Fruit fly (Drosophila melanogaster) whole organism, embryonic: ENCODE results near the gene TotZ.
A peak's percentile ranks its signal among the peaks of the same experiment; 100 is the strongest.

ENCODE experiments used
- B-H1 ChIP-seq: fragments of 200-800 bp; sonication (Bioruptor generic); IDR thresholded peaks from 3 replicates; pipeline ENCODE4 v1.3.6; 2022; ENCODE audit warnings: missing biosample characterization, missing genetic modification characterization
- Bdp1 ChIP-seq: fragments of 200-800 bp; sonication (Bioruptor generic); optimal IDR thresholded peaks from 3 replicates; lab custom pipeline; 2016; ENCODE audit warnings: missing biosample characterization, missing genetic modification characterization
- CG10267 ChIP-seq: fragments of 200-800 bp; sonication (Bioruptor generic); optimal IDR thresholded peaks from 2 replicates; lab custom pipeline; 2018; ENCODE audit warnings: missing biosample characterization, mild to moderate bottlenecking, missing genetic modification characterization, moderate library complexity
- CG10274 ChIP-seq: fragments of 200-800 bp; sonication (Bioruptor generic); optimal IDR thresholded peaks from 3 replicates; lab custom pipeline; 2017; ENCODE audit warnings: missing biosample characterization, mild to moderate bottlenecking, missing genetic modification characterization
- CG10959 ChIP-seq: fragments of 200-800 bp; sonication (Bioruptor generic); IDR thresholded peaks from 2 replicates; pipeline ENCODE4 v1.3.6; 2022; ENCODE audit warnings: missing biosample characterization, missing genetic modification characterization
- CG11247 ChIP-seq: fragments of 200-800 bp; sonication (Bioruptor generic); IDR thresholded peaks from 2 replicates; pipeline ENCODE4 v1.3.6; 2022; ENCODE audit warnings: missing biosample characterization, missing genetic modification characterization
- CG11398 ChIP-seq: fragments of 200-800 bp; sonication (Bioruptor generic); optimal IDR thresholded peaks from 2 replicates; lab custom pipeline; 2016; ENCODE audit warnings: missing biosample characterization, missing genetic modification characterization
- CG11504 ChIP-seq: fragments of 200-800 bp; sonication (Bioruptor generic); optimal IDR thresholded peaks from 3 replicates; lab custom pipeline; 2019; ENCODE audit warnings: missing biosample characterization, mild to moderate bottlenecking, missing genetic modification characterization, moderate library complexity
- CG12236 ChIP-seq: fragments of 200-800 bp; sonication (Bioruptor generic); optimal IDR thresholded peaks from 2 replicates; lab custom pipeline; 2016; ENCODE audit warnings: missing biosample characterization, missing genetic modification characterization
- CG12391 ChIP-seq: fragments of 200-800 bp; sonication (Bioruptor generic); optimal IDR thresholded peaks from 3 replicates; lab custom pipeline; 2018; ENCODE audit warnings: missing biosample characterization, mild to moderate bottlenecking, missing genetic modification characterization, moderate library complexity
- CG13296 ChIP-seq: fragments of 200-800 bp; sonication (Bioruptor generic); optimal IDR thresholded peaks from 3 replicates; lab custom pipeline; 2018; ENCODE audit warnings: missing biosample characterization, mild to moderate bottlenecking, missing genetic modification characterization
- CG13894 ChIP-seq: fragments of 200-800 bp; sonication (Bioruptor generic); optimal IDR thresholded peaks from 3 replicates; lab custom pipeline; 2018; ENCODE audit warnings: missing biosample characterization, mild to moderate bottlenecking, missing genetic modification characterization, moderate library complexity
- CG14014 ChIP-seq: fragments of 200-800 bp; sonication (Bioruptor generic); IDR thresholded peaks from 2 replicates; pipeline ENCODE4 v1.3.6; 2022; ENCODE audit warnings: missing biosample characterization, missing genetic modification characterization
- CG14860 ChIP-seq: fragments of 200-800 bp; sonication (Bioruptor generic); IDR thresholded peaks from 3 replicates; pipeline ENCODE4 v1.3.6; 2022; ENCODE audit warnings: missing biosample characterization, missing genetic modification characterization; ENCODE audit not compliant: partially characterized antibody
- CG14965 ChIP-seq: fragments of 200-800 bp; sonication (Bioruptor generic); optimal IDR thresholded peaks from 2 replicates; lab custom pipeline; 2016; ENCODE audit warnings: missing biosample characterization, missing genetic modification characterization, borderline replicate concordance
- CG15073 ChIP-seq: fragments of 200-800 bp; sonication (Bioruptor generic); optimal IDR thresholded peaks from 2 replicates; lab custom pipeline; 2016; ENCODE audit warnings: missing biosample characterization, missing genetic modification characterization
- CG2875 ChIP-seq: fragments of 200-800 bp; sonication (Bioruptor generic); optimal IDR thresholded peaks from 2 replicates; lab custom pipeline; 2017; ENCODE audit warnings: missing biosample characterization, mild to moderate bottlenecking, missing genetic modification characterization, missing genetic modification reagents
- CG3995 ChIP-seq: fragments of 200-800 bp; sonication (Bioruptor generic); optimal IDR thresholded peaks from 3 replicates; lab custom pipeline; 2016; ENCODE audit warnings: missing biosample characterization, missing genetic modification characterization
- CG4707 ChIP-seq: fragments of 200-800 bp; sonication (Bioruptor generic); optimal IDR thresholded peaks from 2 replicates; lab custom pipeline; 2018; ENCODE audit warnings: missing biosample characterization, mild to moderate bottlenecking, missing genetic modification characterization, moderate library complexity
- CG4854 ChIP-seq: fragments of 200-800 bp; sonication (Bioruptor generic); optimal IDR thresholded peaks from 2 replicates; lab custom pipeline; 2016; ENCODE audit warnings: missing biosample characterization, missing genetic modification characterization, inconsistent platforms
- CG6813 ChIP-seq: fragments of 200-800 bp; sonication (Bioruptor generic); optimal IDR thresholded peaks from 2 replicates; lab custom pipeline; 2017; ENCODE audit warnings: missing biosample characterization, missing genetic modification characterization, mild to moderate bottlenecking, moderate library complexity, missing genetic modification reagents
- CG7372 ChIP-seq: fragments of 200-800 bp; sonication (Bioruptor generic); IDR thresholded peaks from 2 replicates; pipeline ENCODE4 v1.3.6; 2022; ENCODE audit warnings: missing biosample characterization, missing genetic modification characterization
- CG8290 ChIP-seq, 3 experiments: fragments of 200-800 bp; sonication (Bioruptor generic); optimal IDR thresholded peaks; 2 replicates each; lab custom pipeline; 2016 to 2019; ENCODE audit warnings: missing biosample characterization in 3 of 3, missing genetic modification characterization in 3 of 3, mild to moderate bottlenecking in 2 of 3, moderate library complexity in 1 of 3
- CG9797 ChIP-seq: fragments of 200-800 bp; sonication (Bioruptor generic); optimal IDR thresholded peaks from 3 replicates; lab custom pipeline; 2018; ENCODE audit warnings: missing biosample characterization, mild to moderate bottlenecking, missing genetic modification characterization
- Dbx ChIP-seq: fragments of 200-800 bp; sonication (Bioruptor generic); IDR thresholded peaks from 3 replicates; pipeline ENCODE4 v1.3.6; 2022; ENCODE audit warnings: missing biosample characterization, missing genetic modification characterization
- Dfd ChIP-seq, 2 experiments: fragments of >200 bp; optimal IDR thresholded peaks; 2 replicates each; lab custom pipeline; 2017; ENCODE audit warnings: missing biosample characterization in 2 of 2, missing genetic modification characterization in 2 of 2
- Fer3 ChIP-seq: fragments of 200-800 bp; sonication (Bioruptor generic); optimal IDR thresholded peaks from 2 replicates; lab custom pipeline; 2018; ENCODE audit warnings: missing biosample characterization, mild to moderate bottlenecking, missing genetic modification characterization, moderate library complexity
- MTF-1 ChIP-seq: fragments of 200-800 bp; sonication (Bioruptor generic); optimal IDR thresholded peaks from 2 replicates; lab custom pipeline; 2018; ENCODE audit warnings: missing biosample characterization, mild to moderate bottlenecking, missing genetic modification characterization, borderline replicate concordance
- Nf-YC ChIP-seq: fragments of 200-800 bp; optimal IDR thresholded peaks from 3 replicates; lab custom pipeline; 2019; ENCODE audit warnings: missing biosample characterization, mild to moderate bottlenecking, missing genetic modification characterization, moderate library complexity
- PHDP ChIP-seq: fragments of 200-800 bp; sonication (Bioruptor generic); optimal IDR thresholded peaks from 3 replicates; lab custom pipeline; 2018; ENCODE audit warnings: missing biosample characterization, mild to moderate bottlenecking, missing genetic modification characterization, moderate library complexity
- Pdp1 ChIP-seq, 2 experiments: fragments of 200-800 bp; sonication (Bioruptor generic); optimal IDR thresholded peaks; 3 replicates each; lab custom pipeline; 2016; ENCODE audit warnings: missing biosample characterization in 2 of 2, missing genetic modification characterization in 2 of 2, mild to moderate bottlenecking in 1 of 2, moderate library complexity in 1 of 2
- Poxn ChIP-seq: fragments of 200-800 bp; sonication (Bioruptor generic); IDR thresholded peaks from 2 replicates; pipeline ENCODE4 v1.3.6; 2022; ENCODE audit warnings: missing biosample characterization, missing genetic modification characterization
- al ChIP-seq: fragments of 200-800 bp; sonication (Bioruptor generic); IDR thresholded peaks from 2 replicates; pipeline ENCODE4 v1.3.6; 2022; ENCODE audit warnings: missing biosample characterization, missing genetic modification characterization
- aop ChIP-seq: fragments of 200-800 bp; sonication (Bioruptor generic); IDR thresholded peaks from 2 replicates; pipeline ENCODE4 v1.3.6; 2022; ENCODE audit warnings: missing biosample characterization, missing genetic modification characterization
- bbx ChIP-seq: fragments of 200-800 bp; sonication (Bioruptor generic); IDR thresholded peaks from 2 replicates; pipeline ENCODE4 v1.3.6; 2022; ENCODE audit warnings: missing biosample characterization, missing genetic modification characterization; ENCODE audit not compliant: partially characterized antibody
- chinmo ChIP-seq: fragments of 200-800 bp; sonication (Bioruptor generic); IDR thresholded peaks from 4 replicates; pipeline ENCODE4 v1.3.6; 2022; ENCODE audit warnings: missing biosample characterization, missing genetic modification characterization; ENCODE audit not compliant: partially characterized antibody
- crp ChIP-seq, 2 experiments: fragments of 200-800 bp; sonication (Bioruptor generic); optimal IDR thresholded peaks; 2 replicates in 1 of 2; 3 replicates in 1 of 2; lab custom pipeline; 2017; ENCODE audit warnings: missing biosample characterization in 2 of 2, missing genetic modification characterization in 2 of 2, mild to moderate bottlenecking in 1 of 2, moderate library complexity in 1 of 2
- hth ChIP-seq: fragments of >200 bp; optimal IDR thresholded peaks from 2 replicates; lab custom pipeline; 2017; ENCODE audit warnings: inconsistent platforms
- mam ChIP-seq: fragments of 200-800 bp; sonication (Bioruptor generic); optimal IDR thresholded peaks from 3 replicates; lab custom pipeline; 2016; ENCODE audit warnings: missing biosample characterization, missing genetic modification characterization
- pan ChIP-seq, 4 experiments: fragments of >200 bp in 3 of 4; fragments of 200-800 bp in 1 of 4; sonication (Bioruptor generic) in 1 of 4; optimal IDR thresholded peaks in 3 of 4; IDR thresholded peaks in 1 of 4; 2 replicates each; pipeline versions ENCODE4 v1.3.6 to Lab custom; 2017 to 2022; ENCODE audit warnings: missing biosample characterization in 2 of 4, missing genetic modification characterization in 2 of 4, mixed read lengths in 1 of 4
- pita ChIP-seq: fragments of 200-800 bp; sonication (Bioruptor generic); optimal IDR thresholded peaks from 2 replicates; lab custom pipeline; 2017; ENCODE audit warnings: missing biosample characterization, mild to moderate bottlenecking, missing genetic modification characterization
- tll ChIP-seq, 2 experiments: fragments of 200-800 bp in 1 of 2; fragments of >200 bp in 1 of 2; sonication (Bioruptor generic) in 1 of 2; optimal IDR thresholded peaks; 2 replicates each; lab custom pipeline; 2017 to 2019; ENCODE audit warnings: missing biosample characterization in 2 of 2, missing genetic modification characterization in 2 of 2, mild to moderate bottlenecking in 1 of 2, moderate library complexity in 1 of 2
- trem ChIP-seq: fragments of 200-800 bp; optimal IDR thresholded peaks from 3 replicates; lab custom pipeline; 2019; ENCODE audit warnings: missing biosample characterization, mild to moderate bottlenecking, missing genetic modification characterization, moderate library complexity
- twi ChIP-seq: fragments of 200-800 bp; optimal IDR thresholded peaks from 2 replicates; lab custom pipeline; 2019; ENCODE audit warnings: missing biosample characterization, mild to moderate bottlenecking, missing genetic modification characterization, moderate library complexity
- vvl ChIP-seq: fragments of 200-800 bp; sonication (Bioruptor generic); IDR thresholded peaks from 2 replicates; pipeline ENCODE4 v1.3.6; 2022; ENCODE audit warnings: missing biosample characterization, missing genetic modification characterization
- wdn ChIP-seq: fragments of 200-800 bp; sonication (Bioruptor generic); IDR thresholded peaks from 2 replicates; pipeline ENCODE4 v1.3.6; 2022; ENCODE audit warnings: missing biosample characterization, missing genetic modification characterization
- z ChIP-seq: fragments of 200-800 bp; sonication (Bioruptor generic); IDR thresholded peaks from 3 replicates; pipeline ENCODE4 v1.3.6; 2022; ENCODE audit warnings: missing biosample characterization, missing genetic modification characterization

TotZ gene

dm6 chr3R:20829416-20830131, 48.0 kb upstream of the TotZ start (continued):
- TF ChIP-seq CG9797 (GFP tag; lab: Kevin White, UChicago) (no peak), vvl (0 out of 2 replicates have a peak, but pooled peaks have one; percentile 28), CG7372 (GFP tag; lab: Robert Waterston, UW) (no peak), Dbx (GFP tag; lab: Robert Waterston, UW) (peak; percentile 13; the same call in 2 of the 3 replicates), Nf-YC (tag; lab: Kevin White, UChicago) (peak; percentile 29), B-H1 (GFP tag; lab: Robert Waterston, UW) (no peak), CG12236 (no peak), CG8290 (GFP tag; optimal IDR thresholded peaks at IDR 0.05; lab: Kevin White, UChicago) (no peak), CG8290 (tag; optimal IDR thresholded peaks at IDR 0.05; lab: Kevin White, UChicago) (peak in 1 of 2 experiments; percentile 86), CG11398 (GFP tag; lab: Kevin White, UChicago) (no peak), hth (lab: Kevin White, UChicago) (no peak), bbx (GFP tag; lab: Robert Waterston, UW) (peak; percentile 50; the same call in 1 of the 2 replicates), twi (tag; lab: Kevin White, UChicago) (peak; percentile 98), CG14965 (GFP tag; lab: Kevin White, UChicago) (no peak), CG4854 (GFP tag; lab: Kevin White, UChicago) (no peak), CG3995 (GFP tag; lab: Kevin White, UChicago) (no peak), CG6813 (GFP tag; lab: Kevin White, UChicago) (no peak), CG4707 (GFP tag; lab: Kevin White, UChicago) (no peak), tll (GFP tag; optimal IDR thresholded peaks at IDR 0.05; lab: Kevin White, UChicago) (no peak), Pdp1 (GFP tag; optimal IDR thresholded peaks at IDR 0.05; lab: Kevin White, UChicago) (peak in 1 of 2 experiments; percentile 30), aop (GFP tag; lab: Robert Waterston, UW) (0 out of 2 replicates have a peak, but pooled peaks have one; percentile 8), PHDP (tag; lab: Kevin White, UChicago) (no peak), CG14860 (GFP tag; lab: Robert Waterston, UW) (no peak), CG11504 (tag; lab: Kevin White, UChicago) (peak; percentile 59), CG10959 (GFP tag; lab: Robert Waterston, UW) (no peak), CG10267 (tag; lab: Kevin White, UChicago) (peak; percentile 12), wdn (GFP tag; lab: Robert Waterston, UW) (no peak), Fer3 (tag; lab: Kevin White, UChicago) (no peak), CG12391 (tag; lab: Kevin White, UChicago) (peak; percentile 45), Dfd (GFP tag; optimal IDR thresholded peaks at IDR 0.05; lab: Kevin White, UChicago) (no peak), Bdp1 (GFP tag; lab: Kevin White, UChicago) (no peak), Poxn (GFP tag; lab: Robert Waterston, UW) (no peak), al (GFP tag; lab: Robert Waterston, UW) (peak; percentile 41), CG10274 (no peak), CG2875 (no peak), CG11247 (GFP tag; lab: Robert Waterston, UW) (no peak), trem (tag; lab: Kevin White, UChicago) (peak; percentile 21), chinmo (GFP tag; lab: Robert Waterston, UW) (peak; percentile 92), CG14014 (0 out of 2 replicates have a peak, but pooled peaks have one; percentile 12), z (GFP tag; lab: Robert Waterston, UW) (0 out of 3 replicates have a peak, but pooled peaks have one; percentile 5), pita (GFP tag; lab: Kevin White, UChicago) (no peak), pan (optimal IDR thresholded peaks at IDR 0.05; lab: Kevin White, UChicago) (no peak), pan (GFP tag; optimal IDR thresholded peaks at IDR 0.05 in 1 of 2, IDR thresholded peaks at IDR 0.05 in 1 of 2) (peak in 1 of 2 experiments; percentile 73), CG13894 (peak; percentile 60), crp (GFP tag; optimal IDR thresholded peaks at IDR 0.05; lab: Kevin White, UChicago) (peak in 1 of 2 experiments; percentile 21), CG15073 (GFP tag; lab: Kevin White, UChicago) (no peak), MTF-1 (GFP tag; lab: Kevin White, UChicago) (no peak), CG13296 (GFP tag; lab: Kevin White, UChicago) (no peak), mam (GFP tag; lab: Kevin White, UChicago) (no peak)
